Worm (Caenorhabditis elegans) whole organism, L3 larva: Measurements from ENCODE around the gene F36H1.3.
A peak's percentile ranks its signal among the peaks of the same experiment; 100 is the strongest.

Experiments
- R02D3.7 ChIP-seq: fragments of 150-350 bp; optimal IDR thresholded peaks from 2 replicates; lab custom pipeline; 2014; ENCODE audit warnings: missing biosample characterization, missing genetic modification characterization
- ZK546.5 ChIP-seq: sonication (generic microtip); optimal IDR thresholded peaks from 2 replicates; lab custom pipeline; 2017; ENCODE audit warnings: missing biosample characterization, missing genetic modification characterization
- aly-2 ChIP-seq: fragments of 150-350 bp; optimal IDR thresholded peaks from 2 replicates; lab custom pipeline; 2014; ENCODE audit warnings: missing biosample characterization, missing genetic modification characterization
- ceh-16 ChIP-seq: sonication (generic microtip); optimal IDR thresholded peaks from 2 replicates; lab custom pipeline; 2017; ENCODE audit warnings: missing biosample characterization, missing genetic modification characterization
- ceh-28 ChIP-seq: fragments of 150-350 bp; optimal IDR thresholded peaks from 2 replicates; lab custom pipeline; 2014; ENCODE audit warnings: missing biosample characterization, missing genetic modification reagents, missing genetic modification characterization
- ceh-82 ChIP-seq: fragments of 150-350 bp; optimal IDR thresholded peaks from 2 replicates; lab custom pipeline; 2014; ENCODE audit warnings: missing biosample characterization, missing genetic modification characterization
- ceh-9 ChIP-seq: sonication (generic microtip); optimal IDR thresholded peaks from 2 replicates; lab custom pipeline; 2018; ENCODE audit warnings: missing biosample characterization, missing genetic modification characterization
- daf-12 ChIP-seq: fragments of 150-350 bp; optimal IDR thresholded peaks from 2 replicates; lab custom pipeline; 2014; ENCODE audit warnings: missing biosample characterization, missing genetic modification reagents, missing genetic modification characterization
- egl-5 ChIP-seq: fragments of 150-350 bp; optimal IDR thresholded peaks from 2 replicates; lab custom pipeline; 2017; ENCODE audit warnings: missing biosample characterization, missing genetic modification reagents, missing genetic modification characterization, inconsistent platforms
- elt-1 ChIP-seq: fragments of 150-350 bp; optimal IDR thresholded peaks from 2 replicates; lab custom pipeline; 2014; ENCODE audit warnings: missing biosample characterization, missing genetic modification characterization
- elt-2 ChIP-seq: sonication (generic microtip); optimal IDR thresholded peaks from 2 replicates; lab custom pipeline; 2016; ENCODE audit warnings: missing genetic modification reagents, mild to moderate bottlenecking, missing genetic modification characterization, missing compliant biosample characterization
- elt-3 ChIP-seq, 3 experiments: fragments of 150-350 bp in 1 of 3; sonication (generic microtip) in 2 of 3; optimal IDR thresholded peaks; 2 replicates in 2 of 3; 4 replicates in 1 of 3; lab custom pipeline; 2014 to 2017; ENCODE audit warnings: missing biosample characterization in 3 of 3, missing genetic modification characterization in 3 of 3
- fkh-10 ChIP-seq: sonication (generic microtip); optimal IDR thresholded peaks from 2 replicates; lab custom pipeline; 2017; ENCODE audit warnings: missing biosample characterization, missing genetic modification reagents, missing genetic modification characterization
- fkh-2 ChIP-seq: fragments of 150-350 bp; optimal IDR thresholded peaks from 2 replicates; lab custom pipeline; 2014; ENCODE audit warnings: missing biosample characterization, missing genetic modification reagents, missing genetic modification characterization
- fos-1 ChIP-seq: fragments of 150-350 bp; optimal IDR thresholded peaks from 2 replicates; lab custom pipeline; 2014; ENCODE audit warnings: missing biosample characterization, missing genetic modification characterization
- hmg-11 ChIP-seq: sonication (generic microtip); optimal IDR thresholded peaks from 2 replicates; lab custom pipeline; 2016; ENCODE audit warnings: missing genetic modification characterization, missing compliant biosample characterization
- lin-15B ChIP-seq: fragments of 150-350 bp; optimal IDR thresholded peaks from 2 replicates; lab custom pipeline; 2014; ENCODE audit warnings: missing biosample characterization, missing genetic modification characterization
- lin-39 ChIP-seq: fragments of 150-350 bp; optimal IDR thresholded peaks from 2 replicates; lab custom pipeline; 2018; ENCODE audit warnings: missing biosample characterization, missing genetic modification reagents, missing genetic modification characterization
- mdl-1 ChIP-seq: fragments of 150-350 bp; optimal IDR thresholded peaks from 2 replicates; lab custom pipeline; 2014; ENCODE audit warnings: missing biosample characterization, missing genetic modification characterization
- mml-1 ChIP-seq: fragments of 150-350 bp; sonication (generic microtip); optimal IDR thresholded peaks from 3 replicates; lab custom pipeline; 2014; ENCODE audit warnings: missing biosample characterization, missing genetic modification characterization
- nfya-1 ChIP-seq: sonication (generic microtip); optimal IDR thresholded peaks from 2 replicates; lab custom pipeline; 2017; ENCODE audit warnings: missing genetic modification characterization, mild to moderate bottlenecking, missing compliant biosample characterization, antibody characterized with exemption, moderate library complexity; ENCODE audit not compliant: insufficient read depth
- nhr-11 ChIP-seq: fragments of 150-350 bp; optimal IDR thresholded peaks from 2 replicates; lab custom pipeline; 2014; ENCODE audit warnings: missing biosample characterization, missing genetic modification characterization
- nhr-12 ChIP-seq: fragments of 150-350 bp; optimal IDR thresholded peaks from 2 replicates; lab custom pipeline; 2014; ENCODE audit warnings: missing biosample characterization, missing genetic modification characterization
- nhr-23 ChIP-seq: fragments of 150-350 bp; optimal IDR thresholded peaks from 2 replicates; lab custom pipeline; 2014; ENCODE audit warnings: missing biosample characterization, missing genetic modification reagents, missing genetic modification characterization
- nhr-237 ChIP-seq: fragments of 150-350 bp; optimal IDR thresholded peaks from 2 replicates; lab custom pipeline; 2014; ENCODE audit warnings: missing biosample characterization, missing genetic modification characterization
- nhr-25 ChIP-seq: sonication (generic microtip); optimal IDR thresholded peaks from 2 replicates; lab custom pipeline; 2017; ENCODE audit warnings: missing biosample characterization, missing genetic modification characterization
- nhr-43 ChIP-seq: sonication (generic microtip); optimal IDR thresholded peaks from 2 replicates; lab custom pipeline; 2016; ENCODE audit warnings: mild to moderate bottlenecking, missing genetic modification characterization, missing compliant biosample characterization; ENCODE audit not compliant: poor library complexity, severe bottlenecking
- nhr-67 ChIP-seq: fragments of 150-350 bp; optimal IDR thresholded peaks from 2 replicates; lab custom pipeline; 2014; ENCODE audit warnings: missing biosample characterization, missing genetic modification characterization
- nhr-77 ChIP-seq: fragments of 150-350 bp; optimal IDR thresholded peaks from 2 replicates; lab custom pipeline; 2014; ENCODE audit warnings: missing biosample characterization, missing genetic modification characterization
- pha-4 ChIP-seq: fragments of 150-350 bp; optimal IDR thresholded peaks from 2 replicates; lab custom pipeline; 2014; ENCODE audit warnings: missing biosample characterization, missing genetic modification reagents, missing genetic modification characterization
- pqm-1 ChIP-seq: fragments of 150-350 bp; optimal IDR thresholded peaks from 2 replicates; lab custom pipeline; 2017; ENCODE audit warnings: missing biosample characterization, missing genetic modification characterization, inconsistent platforms
- snpc-4 ChIP-seq: fragments of 150-350 bp; optimal IDR thresholded peaks from 2 replicates; lab custom pipeline; 2014; ENCODE audit warnings: missing biosample characterization, missing genetic modification characterization
- tbx-2 ChIP-seq: sonication (generic microtip); optimal IDR thresholded peaks from 2 replicates; lab custom pipeline; 2016; ENCODE audit warnings: mild to moderate bottlenecking, missing genetic modification characterization, missing compliant biosample characterization
- zag-1 ChIP-seq: fragments of 150-350 bp; optimal IDR thresholded peaks from 2 replicates; lab custom pipeline; 2014; ENCODE audit warnings: missing biosample characterization, missing genetic modification characterization

Gene F36H1.3

ce11 chrIV:11008996-11009395, 40.9 kb upstream of the F36H1.3 start, which contains the start of gene F13H10.6:
Gene F13H10.6, plus strand, starts transcription at chrIV:11009296.
- no peak for TF ChIP-seq mdl-1
- no peak for TF ChIP-seq pqm-1 (tag; lab: Kevin White, UChicago)

- TF ChIP-seq elt-1 (tag; lab: Kevin White, UChicago), result no peak
- TF ChIP-seq tbx-2, result no peak
- TF ChIP-seq daf-12 (tag; lab: Kevin White, UChicago), result no peak
- no peak for TF ChIP-seq fos-1 (tag; lab: Kevin White, UChicago)
- TF ChIP-seq aly-2 (tag; lab: Kevin White, UChicago), result no peak
- TF ChIP-seq nhr-67 (tag; lab: Kevin White, UChicago), result no peak
- TF ChIP-seq egl-5, result no peak
- no peak for TF ChIP-seq fkh-10 (GFP tag; lab: Kevin White, UChicago)
- no peak for TF ChIP-seq ceh-16 (tag; lab: Kevin White, UChicago)
- no peak for TF ChIP-seq mml-1 (tag; lab: Kevin White, UChicago)
- no peak for TF ChIP-seq ceh-82 (tag; lab: Kevin White, UChicago)
Observed at ce11 chrIV:11009928-11010327, 40.0 kb upstream of the F36H1.3 start.

ce11 chrIV:11011920-11012319, 38.0 kb upstream of the F36H1.3 start, which contains the start of gene ndx-9:
Gene ndx-9, minus strand, starts transcription at chrIV:11012020.
- no peak for TF ChIP-seq R02D3.7 (tag; lab: Kevin White, UChicago)
- no peak for TF ChIP-seq nhr-23 (tag; lab: Kevin White, UChicago)
- no peak for TF ChIP-seq fos-1 (tag; lab: Kevin White, UChicago)
- TF ChIP-seq elt-2 (tag; lab: Kevin White, UChicago), result no peak
- TF ChIP-seq elt-3 (tag; optimal IDR thresholded peaks at IDR 0.05; lab: Kevin White, UChicago), result no peak
- no peak for TF ChIP-seq elt-1 (tag; lab: Kevin White, UChicago)
- no peak for TF ChIP-seq ceh-9
- TF ChIP-seq nhr-237 (tag; lab: Kevin White, UChicago), result no peak
- no peak for TF ChIP-seq nhr-11 (tag; lab: Kevin White, UChicago)
- TF ChIP-seq nhr-43 (tag; lab: Kevin White, UChicago), result no peak
- no peak for TF ChIP-seq nhr-77 (tag; lab: Kevin White, UChicago)

ce11 chrIV:11015881-11016280, 34.0 kb upstream of the F36H1.3 start, which contains the start of gene F13H10.3:
Gene F13H10.3, minus strand, starts transcription at chrIV:11015953.
- TF ChIP-seq ZK546.5 (tag; lab: Kevin White, UChicago), result no peak
- TF ChIP-seq ceh-28, result no peak
- no peak for TF ChIP-seq elt-3 (tag; optimal IDR thresholded peaks at IDR 0.05; lab: Kevin White, UChicago)
- TF ChIP-seq tbx-2, result no peak
- no peak for TF ChIP-seq nhr-12 (tag; lab: Kevin White, UChicago)
- TF ChIP-seq R02D3.7 (tag; lab: Kevin White, UChicago), result no peak
- TF ChIP-seq lin-39 (tag; lab: Kevin White, UChicago), result no peak
- TF ChIP-seq pqm-1 (tag; lab: Kevin White, UChicago), result peak; percentile 66
- no peak for TF ChIP-seq lin-15B (tag; lab: Kevin White, UChicago)
- TF ChIP-seq zag-1 (tag; lab: Kevin White, UChicago), result no peak
- TF ChIP-seq elt-1 (tag; lab: Kevin White, UChicago), result no peak
- peak; percentile 86 for TF ChIP-seq elt-2 (tag; lab: Kevin White, UChicago)
- no peak for TF ChIP-seq fkh-2 (tag; lab: Kevin White, UChicago)

- TF ChIP-seq nfya-1 (peak; percentile 31), elt-2 (tag; lab: Kevin White, UChicago) (peak; percentile 76), pha-4 (peak; percentile 93), lin-15B (tag; lab: Kevin White, UChicago) (peak; percentile 25), nhr-67 (tag; lab: Kevin White, UChicago) (no peak), hmg-11 (tag; lab: Kevin White, UChicago) (peak; percentile 58), nhr-25 (tag; lab: Kevin White, UChicago) (peak; percentile 21), pqm-1 (tag; lab: Kevin White, UChicago) (peak; percentile 3), snpc-4 (tag; lab: Kevin White, UChicago) (peak; percentile 28), R02D3.7 (tag; lab: Kevin White, UChicago) (no peak)
- TF ChIP-seq, all 47 proteins: peak for 8
Observed at ce11 chrIV:11019962-11020550, 29.9 kb upstream of the F36H1.3 start, which contains the start of gene F13H10.8. Gene F13H10.8, plus strand, starts transcription at chrIV:11020517.
